Worm (Caenorhabditis elegans) whole organism, L4 larva: ENCODE data around the gene F55F10.3.

Experiments
- R02D3.7 ChIP-seq: fragments of 150-350 bp; sonication (generic microtip); optimal IDR thresholded peaks from 3 replicates; lab custom pipeline; 2014; ENCODE audit warnings: missing biosample characterization, missing genetic modification characterization
- T20F7.1 ChIP-seq: fragments of 200-800 bp; sonication (Bioruptor generic); optimal IDR thresholded peaks from 2 replicates; lab custom pipeline; 2018; ENCODE audit warnings: mild to moderate bottlenecking, missing genetic modification characterization, missing compliant biosample characterization
- dpl-1 ChIP-seq: fragments of 150-350 bp; optimal IDR thresholded peaks from 2 replicates; lab custom pipeline; 2014; ENCODE audit warnings: missing biosample characterization, missing genetic modification reagents, missing genetic modification characterization
- egl-43 ChIP-seq: fragments of 200-800 bp; sonication (Bioruptor generic); IDR thresholded peaks from 2 replicates; pipeline ENCODE4 v1.3.6; 2022; ENCODE audit warnings: missing genetic modification reagents, missing genetic modification characterization, missing compliant biosample characterization
- lin-39 ChIP-seq: fragments of 150-350 bp; optimal IDR thresholded peaks from 2 replicates; lab custom pipeline; 2014; ENCODE audit warnings: missing biosample characterization, missing genetic modification reagents, missing genetic modification characterization
- mdl-1 ChIP-seq, 2 experiments: fragments of 150-350 bp in 1 of 2; sonication (generic microtip) in 1 of 2; optimal IDR thresholded peaks; 2 replicates each; lab custom pipeline; 2014 to 2017; ENCODE audit warnings: missing biosample characterization in 2 of 2, missing genetic modification characterization in 2 of 2
- mep-1 ChIP-seq: fragments of 150-350 bp; sonication (generic microtip); optimal IDR thresholded peaks from 3 replicates; lab custom pipeline; 2014; ENCODE audit warnings: missing biosample characterization, missing genetic modification characterization
- nhr-237 ChIP-seq: sonication (generic microtip); optimal IDR thresholded peaks from 2 replicates; lab custom pipeline; 2017; ENCODE audit warnings: missing biosample characterization, missing genetic modification characterization
- nhr-28 ChIP-seq: fragments of 150-350 bp; optimal IDR thresholded peaks from 2 replicates; lab custom pipeline; 2014; ENCODE audit warnings: missing biosample characterization, missing genetic modification characterization
- nhr-41 ChIP-seq: fragments of 200-800 bp; sonication (Bioruptor generic); IDR thresholded peaks from 2 replicates; pipeline ENCODE4 v1.3.6; 2022; ENCODE audit warnings: missing genetic modification reagents, missing genetic modification characterization, missing compliant biosample characterization
- unc-62 ChIP-seq, 3 experiments: fragments of 150-350 bp in 1 of 3; sonication (generic microtip); optimal IDR thresholded peaks in 2 of 3; peaks in 1 of 3; 1 replicate in 1 of 3; 2 replicates in 2 of 3; lab custom pipeline; 2014 to 2017; ENCODE audit warnings: missing biosample characterization in 3 of 3, missing genetic modification characterization in 3 of 3, missing genetic modification reagents in 3 of 3, missing genotype in 1 of 3

ce11 chrIV:4316813-4317408 lies 42.8 kb upstream of the F55F10.3 start, which contains the start of gene Y24D9B.1:
- TF ChIP-seq R02D3.7 (tag; lab: Kevin White, UChicago): no peak
- no peak for TF ChIP-seq mdl-1 (tag; optimal IDR thresholded peaks at IDR 0.05; lab: Kevin White, UChicago)
- no peak for TF ChIP-seq mep-1
- no peak for TF ChIP-seq unc-62 (GFP tag; optimal IDR thresholded peaks at IDR 0.05 in 1 of 2; lab: Kevin White, UChicago)
- no peak for TF ChIP-seq unc-62 (tag; optimal IDR thresholded peaks at IDR 0.05; lab: Kevin White, UChicago)
- TF ChIP-seq nhr-41 (GFP tag; lab: Robert Waterston, UW): no peak
- TF ChIP-seq egl-43 (GFP tag; lab: Robert Waterston, UW): no peak
- no peak for TF ChIP-seq nhr-237 (tag; lab: Kevin White, UChicago)
- TF ChIP-seq T20F7.1: no peak
- no peak for TF ChIP-seq lin-39 (tag; lab: Kevin White, UChicago)
- TF ChIP-seq nhr-28: no peak
- no peak for TF ChIP-seq dpl-1
